Fruit fly (Drosophila melanogaster): ENCODE measurements around the gene Afti.
A peak's percentile ranks its signal among the peaks of the same experiment; 100 is the strongest.

Afti gene

dm6 chr3R:14288669-14289383 lies 37.7 kb downstream of the Afti start, which contains the start of gene red (continued):
- TF ChIP-seq CG2199 (GFP tag; IDR thresholded peaks at IDR 0.05) (0 out of 3 replicates have a peak, but pooled peaks have one; percentile 36), wdn (GFP tag; IDR thresholded peaks at IDR 0.05) (peak; percentile 77; the same call in 1 of the 2 replicates), CG14667 (GFP tag; IDR thresholded peaks at IDR 0.05) (peak; percentile 35; the same call in 1 of the 2 replicates), CG6175 (GFP tag; IDR thresholded peaks at IDR 0.05) (0 out of 3 replicates have a peak, but pooled peaks have one; percentile 27), emc (GFP tag; optimal IDR thresholded peaks at IDR 0.05) (peak; percentile 30), sc (optimal IDR thresholded peaks at IDR 0.05) (no peak), sc (GFP tag; optimal IDR thresholded peaks at IDR 0.05) (no peak), gfzf (GFP tag; optimal IDR thresholded peaks at IDR 0.05) (no peak), ro (GFP tag; IDR thresholded peaks at IDR 0.05) (no peak), CG1792 (GFP tag; optimal IDR thresholded peaks at IDR 0.05) (peak; percentile 21), Ssrp (tag; optimal IDR thresholded peaks at IDR 0.05) (peak; percentile 62), Usf (GFP tag; optimal IDR thresholded peaks at IDR 0.05) (no peak), CG16863 (GFP tag; optimal IDR thresholded peaks at IDR 0.05) (peak; percentile 12), CG6765 (GFP tag; optimal IDR thresholded peaks at IDR 0.05) (peak; percentile 51), otp (GFP tag; IDR thresholded peaks at IDR 0.05) (peak; percentile 75; the same call in 2 of the 3 replicates), Awh (GFP tag; IDR thresholded peaks at IDR 0.05) (peak; percentile 52; the same call in 1 of the 2 replicates), CG11560 (tag; IDR thresholded peaks at IDR 0.05) (peak; percentile 43; the same call in 1 of the 3 replicates), unc-4 (GFP tag; IDR thresholded peaks at IDR 0.05; ENCODE audit: partially characterized antibody) (peak; percentile 47), CG43689 (GFP tag; IDR thresholded peaks at IDR 0.05) (peak; percentile 11; the same call in 1 of the 2 replicates), sug (tag; optimal IDR thresholded peaks at IDR 0.05) (peak; percentile 93), CG15479 (GFP tag; optimal IDR thresholded peaks at IDR 0.05) (no peak), shn (GFP tag; optimal IDR thresholded peaks at IDR 0.05) (no peak), row (GFP tag; IDR thresholded peaks at IDR 0.05) (peak; percentile 90), CG34422 (GFP tag; IDR thresholded peaks at IDR 0.05) (peak; percentile 7; the same call in 1 of the 3 replicates), CG15073 (GFP tag; optimal IDR thresholded peaks at IDR 0.05) (no peak), CG9215 (GFP tag; IDR thresholded peaks at IDR 0.05) (peak; percentile 75), Hr3 (GFP tag; optimal IDR thresholded peaks at IDR 0.05) (peak; percentile 64), Ets65A (GFP tag) (peak; percentile 92), CG14965 (GFP tag; optimal IDR thresholded peaks at IDR 0.05; ENCODE audit: borderline replicate concordance) (no peak), az2 (GFP tag; optimal IDR thresholded peaks at IDR 0.05) (peak; percentile 63), CG1024 (GFP tag; IDR thresholded peaks at IDR 0.05) (0 out of 2 replicates have a peak, but pooled peaks have one; percentile 4), CG14441 (GFP tag; IDR thresholded peaks at IDR 0.05) (peak; percentile 71; the same call in 1 of the 2 replicates), ttk (GFP tag; IDR thresholded peaks at IDR 0.05) (peak; percentile 70), Jarid2 (GFP tag; optimal IDR thresholded peaks at IDR 0.05) (peak; percentile 82), nerfin-1 (tag; optimal IDR thresholded peaks at IDR 0.05) (peak; percentile 55), CG1647 (GFP tag; optimal IDR thresholded peaks at IDR 0.05) (no peak), Poxn (GFP tag; IDR thresholded peaks at IDR 0.05) (peak; percentile 39; the same call in 1 of the 2 replicates), HmgZ (tag; optimal IDR thresholded peaks at IDR 0.05) (peak; percentile 79), fru (optimal IDR thresholded peaks at IDR 0.05) (no peak), nmo (GFP tag; optimal IDR thresholded peaks at IDR 0.05) (peak; percentile 70), bowl (GFP tag; IDR thresholded peaks at IDR 0.05) (no peak), jigr1 (GFP tag; IDR thresholded peaks at IDR 0.05) (no peak), CG17328 (GFP tag; IDR thresholded peaks at IDR 0.05) (peak; percentile 58), CG5953 (GFP tag; IDR thresholded peaks at IDR 0.05) (peak; percentile 42; the same call in 1 of the 2 replicates), CG3847 (GFP tag; IDR thresholded peaks at IDR 0.05) (peak; percentile 62), ash1 (GFP tag; optimal IDR thresholded peaks at IDR 0.05) (no peak), nau (GFP tag; optimal IDR thresholded peaks at IDR 0.05) (peak; percentile 43), CG10543 (GFP tag; optimal IDR thresholded peaks at IDR 0.05) (peak; percentile 77), sr (GFP tag; IDR thresholded peaks at IDR 0.05) (no peak), Camta (GFP tag; optimal IDR thresholded peaks at IDR 0.05) (peak; percentile 36), CG7372 (GFP tag; IDR thresholded peaks at IDR 0.05) (peak; percentile 78)

Data from whole organism, embryonic.